Worm (Caenorhabditis elegans) whole organism, early embryonic: Measurements from ENCODE around the gene R160.10.

ENCODE experiments used
- ama-1 ChIP-seq: fragments of 150-350 bp; optimal IDR thresholded peaks from 2 replicates; lab custom pipeline; 2014
- ceh-13 ChIP-seq: fragments of 200-800 bp; sonication (Bioruptor generic); optimal IDR thresholded peaks from 2 replicates; lab custom pipeline; 2018; ENCODE audit warnings: mild to moderate bottlenecking, missing genetic modification characterization, missing compliant biosample characterization
- ceh-36 ChIP-seq: sonication (generic microtip); optimal IDR thresholded peaks from 2 replicates; lab custom pipeline; 2016; ENCODE audit warnings: missing genetic modification characterization, inconsistent platforms, missing compliant biosample characterization
- hmbx-1 ChIP-seq: sonication (generic microtip); optimal IDR thresholded peaks from 2 replicates; lab custom pipeline; 2016; ENCODE audit warnings: mild to moderate bottlenecking, missing genetic modification characterization, missing compliant biosample characterization
- hmg-4 ChIP-seq: fragments of 200-800 bp; sonication (Bioruptor generic); optimal IDR thresholded peaks from 2 replicates; lab custom pipeline; 2018; ENCODE audit warnings: mild to moderate bottlenecking, missing genetic modification characterization, missing compliant biosample characterization
- sea-1 ChIP-seq: fragments of 200-800 bp; sonication (Bioruptor generic); conservative IDR thresholded peaks from 2 replicates; pipeline ENCODE4 v1.3.6; 2022; ENCODE audit warnings: missing genetic modification characterization, missing compliant biosample characterization
- tbx-11 ChIP-seq: fragments of 200-800 bp; sonication (Bioruptor generic); IDR thresholded peaks from 2 replicates; pipeline ENCODE4 v1.3.6; 2022; ENCODE audit warnings: missing genetic modification characterization, missing compliant biosample characterization
- tbx-37 ChIP-seq: fragments of 200-800 bp; sonication (Bioruptor generic); conservative IDR thresholded peaks from 2 replicates; pipeline ENCODE4 v1.3.6; 2022; ENCODE audit warnings: missing genetic modification reagents, missing genetic modification characterization, missing compliant biosample characterization
- tra-4 ChIP-seq: sonication (generic microtip); optimal IDR thresholded peaks from 2 replicates; lab custom pipeline; 2017; ENCODE audit warnings: missing genetic modification characterization, missing compliant biosample characterization

DNA sequence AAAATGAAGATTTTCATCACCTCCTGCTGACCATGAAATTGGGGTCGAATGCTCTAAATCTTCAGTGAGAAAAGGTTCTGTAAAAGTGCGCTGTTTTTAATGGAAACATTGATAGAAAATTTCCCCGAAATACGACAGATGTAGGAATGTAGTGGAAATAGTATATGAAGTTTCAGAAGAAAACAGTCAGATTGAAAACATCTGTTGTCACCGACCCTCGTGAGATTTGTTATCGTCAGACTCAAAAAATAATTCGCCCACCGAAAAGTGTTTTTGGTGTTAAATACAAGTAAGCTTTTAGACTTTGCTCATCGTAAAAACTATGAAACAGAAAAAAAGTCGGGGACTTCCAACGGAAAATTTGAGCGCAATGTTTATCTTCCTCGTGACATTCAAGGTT, 2.4 kb downstream of the R160.10 start, which contains the start of gene F14H12.8:
- TF ChIP-seq ama-1 (lab: Kevin White, UChicago): no peak
- TF ChIP-seq sea-1 (GFP tag; lab: Robert Waterston, UW): no peak
- TF ChIP-seq hmbx-1 (tag; lab: Kevin White, UChicago): no peak
- no peak for TF ChIP-seq tbx-37
- TF ChIP-seq tra-4 (tag; lab: Kevin White, UChicago): no peak
- no peak for TF ChIP-seq hmg-4
- no peak for TF ChIP-seq ceh-13 (GFP tag; lab: Kevin White, UChicago)
- TF ChIP-seq ceh-36 (tag; lab: Kevin White, UChicago): no peak
- TF ChIP-seq tbx-11 (GFP tag; lab: Robert Waterston, UW): no peak
